Fruit fly (Drosophila melanogaster) whole organism, adult: Measurements from ENCODE around the gene HisRS.

Source experiments
- CG11617 ChIP-seq: fragments of 200-800 bp; sonication (Bioruptor generic); optimal IDR thresholded peaks from 2 replicates; lab custom pipeline; 2017; ENCODE audit warnings: mild to moderate bottlenecking, missing biosample characterization, missing genetic modification reagents, missing genetic modification characterization
- CG12768 ChIP-seq: fragments of 200-800 bp; sonication (Bioruptor generic); optimal IDR thresholded peaks from 2 replicates; lab custom pipeline; 2017; ENCODE audit warnings: missing biosample characterization, missing genetic modification characterization, mild to moderate bottlenecking, moderate library complexity, missing genetic modification reagents
- CG14711 ChIP-seq: fragments of 200-800 bp; sonication (Bioruptor generic); optimal IDR thresholded peaks from 2 replicates; lab custom pipeline; 2018; ENCODE audit warnings: missing biosample characterization, mild to moderate bottlenecking, missing genetic modification characterization, moderate library complexity
- CG1620 ChIP-seq: fragments of 200-800 bp; sonication (Bioruptor generic); optimal IDR thresholded peaks from 2 replicates; lab custom pipeline; 2016; ENCODE audit warnings: missing biosample characterization, missing genetic modification characterization
- CG33017 ChIP-seq: fragments of 200-800 bp; sonication (Bioruptor generic); optimal IDR thresholded peaks from 2 replicates; lab custom pipeline; 2018; ENCODE audit warnings: missing biosample characterization, mild to moderate bottlenecking, missing genetic modification characterization, moderate library complexity
- CG5204 ChIP-seq: fragments of 200-800 bp; sonication (Bioruptor generic); optimal IDR thresholded peaks from 2 replicates; lab custom pipeline; 2016; ENCODE audit warnings: missing biosample characterization, missing genetic modification characterization
- CG7045 ChIP-seq: fragments of 200-800 bp; sonication (Bioruptor generic); optimal IDR thresholded peaks from 2 replicates; lab custom pipeline; 2017; ENCODE audit warnings: missing biosample characterization, mild to moderate bottlenecking, missing genetic modification characterization
- CG7101 ChIP-seq: fragments of 200-800 bp; sonication (Bioruptor generic); optimal IDR thresholded peaks from 2 replicates; lab custom pipeline; 2018; ENCODE audit warnings: missing biosample characterization, mild to moderate bottlenecking, missing genetic modification characterization, moderate library complexity
- Clk ChIP-seq: fragments of 200-800 bp; sonication (Bioruptor generic); optimal IDR thresholded peaks from 2 replicates; lab custom pipeline; 2017; ENCODE audit warnings: missing biosample characterization, missing genetic modification characterization
- Crg-1 ChIP-seq: fragments of 200-800 bp; sonication (Bioruptor generic); optimal IDR thresholded peaks from 2 replicates; lab custom pipeline; 2016; ENCODE audit warnings: missing biosample characterization, missing genetic modification characterization
- Hr96 ChIP-seq: fragments of 200-800 bp; sonication (Bioruptor generic); optimal IDR thresholded peaks from 2 replicates; lab custom pipeline; 2016; ENCODE audit warnings: missing biosample characterization, missing genetic modification characterization
- Mnt ChIP-seq: fragments of 200-800 bp; sonication (Bioruptor generic); optimal IDR thresholded peaks from 2 replicates; lab custom pipeline; 2016; ENCODE audit warnings: missing biosample characterization, mild to moderate bottlenecking, missing genetic modification characterization
- bab1 ChIP-seq: fragments of 200-800 bp; sonication (Bioruptor generic); optimal IDR thresholded peaks from 3 replicates; lab custom pipeline; 2019; ENCODE audit warnings: missing biosample characterization, mild to moderate bottlenecking, missing genetic modification characterization, moderate library complexity
- cic ChIP-seq: fragments of 200-800 bp; sonication (Bioruptor generic); optimal IDR thresholded peaks from 2 replicates; lab custom pipeline; 2017; ENCODE audit warnings: missing biosample characterization, mild to moderate bottlenecking, missing genetic modification characterization, moderate library complexity
- cnc ChIP-seq, 2 experiments: fragments of >200 bp; optimal IDR thresholded peaks; 2 replicates each; lab custom pipeline; 2017
- kay ChIP-seq: fragments of 200-800 bp; sonication (Bioruptor generic); peaks from one replicate; lab custom pipeline; 2016; ENCODE audit warnings: missing biosample characterization, missing genetic modification characterization, borderline replicate concordance
- ovo ChIP-seq: fragments of 200-800 bp; sonication (Bioruptor generic); optimal IDR thresholded peaks from 2 replicates; lab custom pipeline; 2016; ENCODE audit warnings: missing biosample characterization, missing genetic modification characterization
- pad ChIP-seq: fragments of 200-800 bp; sonication (Bioruptor generic); optimal IDR thresholded peaks from 3 replicates; lab custom pipeline; 2017; ENCODE audit warnings: missing biosample characterization, missing genetic modification characterization, mild to moderate bottlenecking, moderate library complexity, missing genetic modification reagents
- tj ChIP-seq: fragments of 200-800 bp; sonication (Bioruptor generic); optimal IDR thresholded peaks from 3 replicates; lab custom pipeline; 2017; ENCODE audit warnings: missing biosample characterization, mild to moderate bottlenecking, missing genetic modification characterization, moderate library complexity
- toe ChIP-seq: fragments of 200-800 bp; sonication (Bioruptor generic); optimal IDR thresholded peaks from 2 replicates; lab custom pipeline; 2016; ENCODE audit warnings: missing biosample characterization, missing genetic modification characterization

Gene HisRS

dm6 chrX:18489509-18489908, 25.7 kb upstream of the HisRS start, which contains the start of gene CG15046:
Gene CG15046, minus strand, starts transcription at chrX:18489620.
- no peak for TF ChIP-seq tj (GFP tag; lab: Kevin White, UChicago)
- TF ChIP-seq CG11617 (GFP tag; lab: Kevin White, UChicago), result no peak
- no peak for TF ChIP-seq CG7045 (GFP tag; lab: Kevin White, UChicago)
- no peak for TF ChIP-seq kay (GFP tag; lab: Kevin White, UChicago)
- TF ChIP-seq CG5204, result no peak
- TF ChIP-seq CG12768 (GFP tag; lab: Kevin White, UChicago), result no peak
- no peak for TF ChIP-seq ovo
- no peak for TF ChIP-seq Crg-1
- TF ChIP-seq cnc (optimal IDR thresholded peaks at IDR 0.05; lab: Kevin White, UChicago), result no peak
- TF ChIP-seq Hr96, result no peak
- TF ChIP-seq Clk (GFP tag; lab: Kevin White, UChicago), result no peak
- TF ChIP-seq toe (GFP tag; lab: Kevin White, UChicago), result no peak
- no peak for TF ChIP-seq CG1620 (GFP tag; lab: Kevin White, UChicago)
- no peak for TF ChIP-seq CG14711
- no peak for TF ChIP-seq Mnt (GFP tag; lab: Kevin White, UChicago)
- no peak for TF ChIP-seq cic (GFP tag; lab: Kevin White, UChicago)
- TF ChIP-seq bab1, result no peak

- TF ChIP-seq cnc (optimal IDR thresholded peaks at IDR 0.05; lab: Kevin White, UChicago), result no peak
These were observed 23.3 kb upstream of the HisRS start, which contains the start of gene CG15044 for dm6 chrX:18491941-18492340. Gene CG15044, minus strand, starts transcription at chrX:18492006.

- TF ChIP-seq pad, result peak; percentile 28
- peak; percentile 58 for TF ChIP-seq CG7101 (tag; lab: Kevin White, UChicago)
- TF ChIP-seq ovo, result no peak
- TF ChIP-seq CG14711, result peak; percentile 48
These were observed 21.0 kb upstream of the HisRS start, which contains the start of gene CG15043 for dm6 chrX:18494165-18494740. Gene CG15043, minus strand, starts transcription at chrX:18494168.

dm6 chrX:18499679-18500187, 15.5 kb upstream of the HisRS start, which contains the start of the genes Pgant7 and Xrcc2:
Gene Pgant7, minus strand, starts transcription at chrX:18499986.
Gene Xrcc2, plus strand, starts transcription at chrX:18500127.
- TF ChIP-seq CG7045 (GFP tag; lab: Kevin White, UChicago) (no peak), tj (GFP tag; lab: Kevin White, UChicago) (peak; percentile 83), CG12768 (GFP tag; lab: Kevin White, UChicago) (no peak), toe (GFP tag; lab: Kevin White, UChicago) (no peak), bab1 (peak; percentile 6), Mnt (GFP tag; lab: Kevin White, UChicago) (peak; percentile 25), ovo (no peak), pad (no peak), Hr96 (no peak), kay (GFP tag; lab: Kevin White, UChicago) (no peak), cnc (optimal IDR thresholded peaks at IDR 0.05; lab: Kevin White, UChicago) (no peak), Crg-1 (no peak), cic (GFP tag; lab: Kevin White, UChicago) (no peak), CG11617 (GFP tag; lab: Kevin White, UChicago) (no peak), CG14711 (no peak), CG7101 (tag; lab: Kevin White, UChicago) (no peak), CG5204 (no peak), CG33017 (tag; lab: Kevin White, UChicago) (no peak), Clk (GFP tag; lab: Kevin White, UChicago) (no peak), CG1620 (GFP tag; lab: Kevin White, UChicago) (no peak)

- TF ChIP-seq pad (peak; percentile 62), Mnt (GFP tag; lab: Kevin White, UChicago) (no peak)
These were observed 10.2 kb upstream of the HisRS start, which contains the start of gene Wnt5 for dm6 chrX:18504948-18505597. Gene Wnt5, minus strand, starts transcription at chrX:18505405.

- TF ChIP-seq kay (GFP tag; lab: Kevin White, UChicago), result no peak
- no peak for TF ChIP-seq CG7045 (GFP tag; lab: Kevin White, UChicago)
- peak; percentile 99 for TF ChIP-seq pad
- TF ChIP-seq cnc (optimal IDR thresholded peaks at IDR 0.05; lab: Kevin White, UChicago), result no peak
- peak; percentile 31 for TF ChIP-seq CG11617 (GFP tag; lab: Kevin White, UChicago)
- peak; percentile 24 for TF ChIP-seq CG14711
- no peak for TF ChIP-seq cic (GFP tag; lab: Kevin White, UChicago)
- peak; percentile 5 for TF ChIP-seq tj (GFP tag; lab: Kevin White, UChicago)
- peak; percentile 20 for TF ChIP-seq Hr96
These were observed 8.3 kb upstream of the HisRS start for dm6 chrX:18506639-18507528.
